Worm (Caenorhabditis elegans): ENCODE data around the gene C10B5.3.
A peak's percentile ranks its signal among the peaks of the same experiment; 100 is the strongest.

C10B5.3 gene

ce11 chrV:8536213-8536612 is 51.8 kb downstream of the C10B5.3 start, which contains the start of gene his-39:
his-39 (plus strand) TSS chrV:8536513.
- TF ChIP-seq flt-1 (GFP tag; IDR thresholded peaks at IDR 0.05) (no peak), ref-1 (GFP tag; conservative IDR thresholded peaks at IDR 0.05) (no peak), klf-2 (GFP tag; conservative IDR thresholded peaks at IDR 0.05) (no peak), med-1 (GFP tag; optimal IDR thresholded peaks at IDR 0.05; ENCODE audit: insufficient read depth) (no peak), tab-1 (GFP tag; IDR thresholded peaks at IDR 0.05) (no peak), ztf-29 (GFP tag; IDR thresholded peaks at IDR 0.05) (no peak), T22C8.4 (GFP tag; IDR thresholded peaks at IDR 0.05) (no peak), cog-1 (tag; optimal IDR thresholded peaks at IDR 0.05) (no peak), ztf-23 (GFP tag; IDR thresholded peaks at IDR 0.05) (no peak)

- TF ChIP-seq klf-2 (GFP tag; conservative IDR thresholded peaks at IDR 0.05) (0 out of 2 replicates have a peak, but pooled peaks have one; percentile 29), ztf-29 (GFP tag; IDR thresholded peaks at IDR 0.05) (peak; percentile 31; the same call in 1 of the 2 replicates), cog-1 (tag; optimal IDR thresholded peaks at IDR 0.05) (peak; percentile 2), ztf-23 (GFP tag; IDR thresholded peaks at IDR 0.05) (peak; percentile 73; the same call in 1 of the 2 replicates), flt-1 (GFP tag; IDR thresholded peaks at IDR 0.05) (peak; percentile 72)
These were observed 53.3 kb downstream of the C10B5.3 start, which contains the start of the genes his-6 and his-5 for ce11 chrV:8534534-8535283. his-6 (minus strand) TSS chrV:8534977. his-5 (plus strand) TSS chrV:8535214.

- no peak for TF ChIP-seq med-1 (GFP tag; optimal IDR thresholded peaks at IDR 0.05; ENCODE audit: insufficient read depth)
- no peak for TF ChIP-seq ref-1 (GFP tag; conservative IDR thresholded peaks at IDR 0.05)
- no peak for TF ChIP-seq klf-2 (GFP tag; conservative IDR thresholded peaks at IDR 0.05)
- TF ChIP-seq tab-1 (GFP tag; IDR thresholded peaks at IDR 0.05) = no peak
- no peak for TF ChIP-seq cog-1 (tag; optimal IDR thresholded peaks at IDR 0.05)
- no peak for TF ChIP-seq T22C8.4 (GFP tag; IDR thresholded peaks at IDR 0.05)
- TF ChIP-seq ztf-23 (GFP tag; IDR thresholded peaks at IDR 0.05) = no peak
- no peak for TF ChIP-seq flt-1 (GFP tag; IDR thresholded peaks at IDR 0.05)
- TF ChIP-seq ztf-29 (GFP tag; IDR thresholded peaks at IDR 0.05) = no peak
These were observed 54.1 kb downstream of the C10B5.3 start for ce11 chrV:8533916-8534315.

Data from whole organism, midembryonic.